Worm (Caenorhabditis elegans) whole organism, young adult: ENCODE results near the gene F36H5.12.
A peak's percentile ranks its signal among the peaks of the same experiment; 100 is the strongest.
"Not testable (repeated sequence)": the region's sequence is repeated elsewhere in the genome, so short reads cannot be mapped to it uniquely, and the experiment has no call there.

Source experiments
- C06A6.2 ChIP-seq: fragments of 200-800 bp; sonication (Bioruptor generic); conservative IDR thresholded peaks from 2 replicates; pipeline ENCODE4 v1.3.6; 2022; ENCODE audit warnings: missing genetic modification characterization, missing compliant biosample characterization
- F10E7.11 ChIP-seq: sonication (generic microtip); optimal IDR thresholded peaks from 2 replicates; lab custom pipeline; 2017; ENCODE audit warnings: mild to moderate bottlenecking, missing genetic modification characterization, moderate library complexity, missing compliant biosample characterization
- F22D6.2 ChIP-seq: sonication (generic microtip); optimal IDR thresholded peaks from 2 replicates; lab custom pipeline; 2016; ENCODE audit warnings: mild to moderate bottlenecking, missing genetic modification characterization, missing compliant biosample characterization
- F39B2.1 ChIP-seq: fragments of 200-800 bp; sonication (Bioruptor generic); IDR thresholded peaks from 2 replicates; pipeline ENCODE4 v1.3.6; 2022; ENCODE audit warnings: missing genetic modification reagents, missing genetic modification characterization, missing compliant biosample characterization
- F55B11.4 ChIP-seq: sonication (generic microtip); optimal IDR thresholded peaks from 2 replicates; lab custom pipeline; 2016; ENCODE audit warnings: missing compliant biosample characterization, missing genetic modification characterization, borderline replicate concordance; ENCODE audit not compliant: insufficient read depth
- K11D2.4 ChIP-seq: fragments of 200-800 bp; sonication (Bioruptor generic); IDR thresholded peaks from 2 replicates; pipeline ENCODE4 v1.3.6; 2022; ENCODE audit warnings: missing genetic modification reagents, missing genetic modification characterization, missing compliant biosample characterization
- Y67H2A.10 ChIP-seq: fragments of 200-800 bp; sonication (Bioruptor generic); conservative IDR thresholded peaks from 2 replicates; pipeline ENCODE4 v1.3.6; 2022; ENCODE audit warnings: missing genetic modification reagents, missing genetic modification characterization, missing compliant biosample characterization
- akir-1 ChIP-seq: fragments of 200-800 bp; sonication (Bioruptor generic); optimal IDR thresholded peaks from 2 replicates; lab custom pipeline; 2018; ENCODE audit warnings: mild to moderate bottlenecking, missing genetic modification characterization, moderate library complexity, missing compliant biosample characterization
- ceh-40 ChIP-seq: fragments of 200-800 bp; sonication (Bioruptor generic); IDR thresholded peaks from 2 replicates; pipeline ENCODE4 v1.3.6; 2022; ENCODE audit warnings: missing genetic modification characterization, missing compliant biosample characterization
- ceh-58 ChIP-seq: fragments of 200-800 bp; sonication (Bioruptor generic); IDR thresholded peaks from 2 replicates; pipeline ENCODE4 v1.3.6; 2022; ENCODE audit warnings: missing genetic modification characterization, missing compliant biosample characterization
- dox-1 ChIP-seq: fragments of 200-800 bp; sonication (Bioruptor generic); IDR thresholded peaks from 2 replicates; pipeline ENCODE4 v1.3.6; 2022; ENCODE audit warnings: missing genetic modification reagents, missing genetic modification characterization, missing compliant biosample characterization
- efl-1 ChIP-seq: fragments of 150-350 bp; optimal IDR thresholded peaks from 2 replicates; lab custom pipeline; 2014; ENCODE audit warnings: missing biosample characterization, missing genetic modification reagents, missing genetic modification characterization
- hlh-12 ChIP-seq: sonication (generic microtip); optimal IDR thresholded peaks from 2 replicates; lab custom pipeline; 2016; ENCODE audit warnings: missing genetic modification characterization, missing compliant biosample characterization
- hmg-1.2 ChIP-seq: fragments of 200-800 bp; sonication (Bioruptor generic); IDR thresholded peaks from 2 replicates; pipeline ENCODE4 v1.3.6; 2022; ENCODE audit warnings: missing genetic modification reagents, missing genetic modification characterization, missing compliant biosample characterization
- hmg-20 ChIP-seq: fragments of 200-800 bp; sonication (Bioruptor generic); IDR thresholded peaks from 2 replicates; pipeline ENCODE4 v1.3.6; 2022; ENCODE audit warnings: missing genetic modification reagents, missing genetic modification characterization, missing compliant biosample characterization
- hrde-1 ChIP-seq: sonication (generic microtip); optimal IDR thresholded peaks from 2 replicates; lab custom pipeline; 2016; ENCODE audit warnings: missing genetic modification characterization, mild to moderate bottlenecking, missing compliant biosample characterization, moderate library complexity, missing genotype, missing genetic modification reagents, borderline replicate concordance
- let-607 ChIP-seq, 2 experiments: fragments of 200-800 bp in 1 of 2; sonication (Bioruptor generic) in 1 of 2; sonication (generic microtip) in 1 of 2; optimal IDR thresholded peaks; 2 replicates each; lab custom pipeline; 2016 to 2018; ENCODE audit warnings: mild to moderate bottlenecking in 2 of 2, missing compliant biosample characterization in 2 of 2, missing genetic modification characterization in 2 of 2, moderate library complexity in 2 of 2, missing genotype in 1 of 2
- lin-40 ChIP-seq: sonication (generic microtip); optimal IDR thresholded peaks from 2 replicates; lab custom pipeline; 2016; ENCODE audit warnings: missing genetic modification characterization, mild to moderate bottlenecking, missing compliant biosample characterization, missing genotype, missing genetic modification reagents
- lin-54 ChIP-seq: fragments of 200-800 bp; sonication (Bioruptor generic); optimal IDR thresholded peaks from 2 replicates; lab custom pipeline; 2018; ENCODE audit warnings: mild to moderate bottlenecking, missing genetic modification characterization, missing compliant biosample characterization
- mxl-1 ChIP-seq: sonication (generic microtip); optimal IDR thresholded peaks from 2 replicates; lab custom pipeline; 2016; ENCODE audit warnings: missing genetic modification characterization, missing compliant biosample characterization
- nhr-120 ChIP-seq: fragments of 200-800 bp; sonication (Bioruptor generic); IDR thresholded peaks from 2 replicates; pipeline ENCODE4 v1.3.6; 2022; ENCODE audit warnings: missing genetic modification characterization, missing compliant biosample characterization
- nhr-80 ChIP-seq: sonication (generic microtip); optimal IDR thresholded peaks from 2 replicates; lab custom pipeline; 2016; ENCODE audit warnings: missing genetic modification characterization, missing compliant biosample characterization
- nhr-90 ChIP-seq: sonication (generic microtip); optimal IDR thresholded peaks from 2 replicates; lab custom pipeline; 2016; ENCODE audit warnings: missing genotype, mild to moderate bottlenecking, missing genetic modification characterization, missing compliant biosample characterization
- pbrm-1 ChIP-seq: fragments of 200-800 bp; sonication (Bioruptor generic); IDR thresholded peaks from 2 replicates; pipeline ENCODE4 v1.3.6; 2022; ENCODE audit warnings: missing genetic modification reagents, missing genetic modification characterization, missing compliant biosample characterization
- rcor-1 ChIP-seq: fragments of 200-800 bp; sonication (Bioruptor generic); IDR thresholded peaks from 2 replicates; pipeline ENCODE4 v1.3.6; 2022; ENCODE audit warnings: missing genetic modification reagents, missing genetic modification characterization, missing compliant biosample characterization
- rpc-1 ChIP-seq, 2 experiments: fragments of 150-350 bp in 1 of 2; sonication (generic microtip) in 1 of 2; optimal IDR thresholded peaks; 2 replicates each; lab custom pipeline; 2014 to 2018; ENCODE audit warnings: missing biosample characterization in 1 of 2, missing genetic modification characterization in 1 of 2, missing genetic modification reagents in 1 of 2, missing genotype in 1 of 2
- snpc-1.1 ChIP-seq: sonication (generic microtip); optimal IDR thresholded peaks from 2 replicates; lab custom pipeline; 2017; ENCODE audit warnings: missing genetic modification characterization, mild to moderate bottlenecking, missing compliant biosample characterization, antibody characterized with exemption, moderate library complexity, missing genotype, missing genetic modification reagents; ENCODE audit not compliant: insufficient read depth
- snpc-4 ChIP-seq, 5 experiments: fragments of 150-350 bp in 1 of 5; sonication (generic microtip) in 4 of 5; optimal IDR thresholded peaks; 2 replicates each; lab custom pipeline; 2014 to 2018; ENCODE audit warnings: missing genetic modification characterization in 5 of 5, missing biosample characterization in 3 of 5, antibody characterized with exemption in 2 of 5, mild to moderate bottlenecking in 2 of 5, missing compliant biosample characterization in 2 of 5, missing genotype in 2 of 5, moderate library complexity in 2 of 5, missing genetic modification reagents in 1 of 5
- unc-130 ChIP-seq: sonication (generic microtip); optimal IDR thresholded peaks from 2 replicates; lab custom pipeline; 2016; ENCODE audit warnings: missing genetic modification reagents, missing genetic modification characterization, missing compliant biosample characterization
- ztf-25 ChIP-seq: fragments of 200-800 bp; sonication (Bioruptor generic); IDR thresholded peaks from 2 replicates; pipeline ENCODE4 v1.3.6; 2022; ENCODE audit warnings: missing genetic modification reagents, missing genetic modification characterization, missing compliant biosample characterization

Gene F36H5.12

DNA sequence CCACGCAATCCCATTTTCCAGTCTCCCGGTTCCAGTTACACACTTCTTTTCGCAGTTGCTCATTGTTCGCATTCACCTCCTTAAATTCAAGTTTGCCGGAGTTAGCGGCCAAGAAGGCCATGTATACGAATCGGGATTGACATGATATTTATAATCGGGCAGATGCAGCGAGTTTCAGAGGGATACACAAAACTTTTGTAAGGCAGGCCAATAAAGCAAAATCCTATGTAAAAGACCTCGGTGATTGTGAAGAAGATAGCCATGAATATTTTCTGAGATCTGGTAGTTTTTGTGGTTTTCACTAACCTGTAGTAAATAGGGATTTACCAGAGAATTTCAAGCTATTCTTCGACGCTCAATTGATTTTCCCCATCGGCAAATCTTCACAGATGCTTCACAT, 24.1 kb downstream of the F36H5.12 start:
- TF ChIP-seq hlh-12 (tag; lab: Kevin White, UChicago) (no peak), akir-1 (GFP tag; lab: Kevin White, UChicago) (no peak), snpc-1.1 (tag; lab: Kevin White, UChicago) (no peak), Y67H2A.10 (GFP tag; lab: Robert Waterston, UW) (no peak), F22D6.2 (tag; lab: Kevin White, UChicago) (no peak), hmg-20 (no peak), ceh-58 (GFP tag; lab: Robert Waterston, UW) (no peak), let-607 (tag; optimal IDR thresholded peaks at IDR 0.05; lab: Kevin White, UChicago) (no peak), efl-1 (no peak), mxl-1 (tag; lab: Kevin White, UChicago) (no peak), lin-54 (no peak), ztf-25 (no peak), K11D2.4 (GFP tag; lab: Robert Waterston, UW) (no peak), nhr-120 (GFP tag; lab: Robert Waterston, UW) (no peak), F10E7.11 (tag; lab: Kevin White, UChicago) (no peak), unc-130 (GFP tag; lab: Kevin White, UChicago) (no peak), rpc-1 (optimal IDR thresholded peaks at IDR 0.05; lab: Kevin White, UChicago) (no peak), rpc-1 (tag; optimal IDR thresholded peaks at IDR 0.05; lab: Kevin White, UChicago) (no peak), F39B2.1 (GFP tag; lab: Robert Waterston, UW) (no peak)
- TF ChIP-seq, all 124 proteins: peak for 0

DNA sequence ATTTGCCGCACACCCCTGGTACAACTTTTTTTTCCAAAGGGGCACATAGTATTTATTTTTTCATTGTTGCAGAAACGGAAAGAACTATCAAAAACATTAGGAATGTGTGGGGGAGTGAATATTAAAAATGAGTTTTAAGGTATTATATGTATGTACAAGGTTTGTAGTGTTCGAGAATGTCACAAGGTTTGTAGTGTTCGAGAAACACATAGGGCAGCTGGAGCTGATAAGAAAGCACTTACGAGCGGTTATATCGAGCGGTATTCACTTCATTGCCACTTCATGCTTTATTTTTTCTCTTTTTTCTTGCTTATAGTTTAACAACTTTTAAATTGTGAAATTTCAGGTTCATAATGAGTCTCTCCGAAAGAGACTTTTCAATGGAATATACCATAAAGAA, 24.8 kb downstream of the F36H5.12 start:
- TF ChIP-seq nhr-80 (tag; lab: Kevin White, UChicago) (peak; percentile 36), dox-1 (GFP tag; lab: Robert Waterston, UW) (0 out of 2 replicates have a peak, but pooled peaks have one; percentile 14)

DNA sequence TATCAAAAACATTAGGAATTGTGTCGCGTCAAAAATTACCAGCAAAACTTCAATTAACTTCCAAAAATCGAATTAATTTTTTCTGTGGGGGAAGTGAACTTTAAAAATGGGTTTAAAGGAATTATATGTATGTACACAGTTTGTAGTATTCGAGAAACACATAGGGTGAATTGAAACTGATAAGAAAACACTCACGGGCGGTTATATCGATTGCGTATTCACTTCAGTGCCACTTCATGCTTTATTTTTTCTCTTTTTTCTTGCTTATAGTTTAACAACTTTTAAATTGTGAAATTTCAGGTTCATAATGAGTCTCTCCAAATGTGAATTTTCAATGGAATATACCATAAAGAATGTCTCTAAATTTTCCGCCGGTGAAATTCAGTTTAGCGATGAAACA, 28.7 kb downstream of the F36H5.12 start, which contains the start of gene math-26:
Gene math-26, plus strand, starts transcription at position 301 of the 400 bp plus-strand sequence.
- not testable (repeated sequence) for TF ChIP-seq hrde-1; hmg-1.2 (GFP tag; lab: Robert Waterston, UW); lin-40 (tag; lab: Kevin White, UChicago)

DNA sequence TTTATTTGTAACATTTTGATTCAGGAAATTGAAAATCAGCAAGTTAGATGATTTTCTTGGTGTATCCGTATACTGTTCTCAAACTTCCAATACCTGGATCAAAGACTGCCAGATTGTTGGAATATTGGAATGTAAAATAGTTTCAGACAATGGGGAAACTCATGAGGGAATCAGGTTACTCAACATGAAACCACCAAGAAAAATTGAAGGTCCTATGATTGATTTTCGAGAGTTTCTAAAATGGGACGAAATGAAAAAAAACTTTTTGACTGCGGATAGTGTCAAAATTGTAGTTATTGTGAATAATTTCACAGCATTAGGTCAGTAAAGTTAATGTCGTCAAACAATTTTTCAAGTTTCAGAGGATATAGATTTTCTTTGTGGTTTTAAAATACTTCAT, 29.1 kb downstream of the F36H5.12 start, which contains the start of gene math-3:
Gene math-3, plus strand, starts transcription at position 301 of the 400 bp plus-strand sequence.
- TF ChIP-seq C06A6.2 (GFP tag; lab: Robert Waterston, UW), result no peak
- no peak for TF ChIP-seq hmg-1.2 (GFP tag; lab: Robert Waterston, UW)
- TF ChIP-seq rcor-1 (GFP tag; lab: Robert Waterston, UW), result no peak
- TF ChIP-seq snpc-1.1 (tag; lab: Kevin White, UChicago), result no peak
- no peak for TF ChIP-seq F55B11.4 (tag; lab: Kevin White, UChicago)
- TF ChIP-seq nhr-90 (tag; lab: Kevin White, UChicago), result no peak
- TF ChIP-seq hrde-1, result no peak
- TF ChIP-seq, all 124 proteins: peak for 0

ce11 chrII:1775234-1775633, 32.6 kb downstream of the F36H5.12 start, which contains the start of gene F36H5.14:
F36H5.14 (plus strand) TSS chrII:1775534.
- not testable (repeated sequence) for TF ChIP-seq snpc-4 (GFP tag; optimal IDR thresholded peaks at IDR 0.05; lab: Kevin White, UChicago); snpc-4 (tag; optimal IDR thresholded peaks at IDR 0.05; lab: Kevin White, UChicago); ceh-40 (GFP tag; lab: Robert Waterston, UW); pbrm-1 (GFP tag; lab: Robert Waterston, UW)
